Worm (Caenorhabditis elegans) whole organism, young adult: ENCODE measurements around the gene F21C10.18.

Experiments
- hmg-1.2 ChIP-seq: fragments of 200-800 bp; sonication (Bioruptor generic); IDR thresholded peaks from 2 replicates; pipeline ENCODE4 v1.3.6; 2022; ENCODE audit warnings: missing genetic modification reagents, missing genetic modification characterization, missing compliant biosample characterization
- pbrm-1 ChIP-seq: fragments of 200-800 bp; sonication (Bioruptor generic); IDR thresholded peaks from 2 replicates; pipeline ENCODE4 v1.3.6; 2022; ENCODE audit warnings: missing genetic modification reagents, missing genetic modification characterization, missing compliant biosample characterization
- pha-4 ChIP-seq: fragments of 150-350 bp; sonication (generic microtip); optimal IDR thresholded peaks from 2 replicates; lab custom pipeline; 2014; ENCODE audit warnings: missing biosample characterization, missing genetic modification reagents, missing genetic modification characterization
- ztf-25 ChIP-seq: fragments of 200-800 bp; sonication (Bioruptor generic); IDR thresholded peaks from 2 replicates; pipeline ENCODE4 v1.3.6; 2022; ENCODE audit warnings: missing genetic modification reagents, missing genetic modification characterization, missing compliant biosample characterization

DNA sequence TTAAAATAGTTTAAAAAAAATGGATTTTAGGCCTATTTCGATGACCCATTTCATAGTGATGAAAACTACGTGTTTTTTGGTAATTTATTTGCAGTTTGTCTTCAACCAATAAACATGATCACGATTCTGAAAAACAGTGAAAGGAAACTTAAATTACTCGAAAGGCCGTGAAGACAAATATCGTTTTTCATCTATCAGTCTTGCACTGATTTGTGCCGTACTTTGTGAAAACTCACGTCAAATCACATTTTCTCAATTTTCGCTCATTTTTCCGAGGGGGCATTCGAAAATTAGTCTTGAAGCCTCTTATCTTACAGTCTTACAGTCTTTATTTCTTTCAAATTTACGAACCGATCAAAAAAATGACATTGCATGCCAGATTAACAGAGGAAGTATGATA, 49.7 kb upstream of the F21C10.18 start, which contains the start of gene C25E10.11:
- TF ChIP-seq pbrm-1 (GFP tag; lab: Robert Waterston, UW) (no peak), pha-4 (no peak), hmg-1.2 (GFP tag; lab: Robert Waterston, UW) (no peak), ztf-25 (GFP tag; lab: Robert Waterston, UW) (no peak)
